Worm (Caenorhabditis elegans): ENCODE data around the gene mlt-3.

DNA sequence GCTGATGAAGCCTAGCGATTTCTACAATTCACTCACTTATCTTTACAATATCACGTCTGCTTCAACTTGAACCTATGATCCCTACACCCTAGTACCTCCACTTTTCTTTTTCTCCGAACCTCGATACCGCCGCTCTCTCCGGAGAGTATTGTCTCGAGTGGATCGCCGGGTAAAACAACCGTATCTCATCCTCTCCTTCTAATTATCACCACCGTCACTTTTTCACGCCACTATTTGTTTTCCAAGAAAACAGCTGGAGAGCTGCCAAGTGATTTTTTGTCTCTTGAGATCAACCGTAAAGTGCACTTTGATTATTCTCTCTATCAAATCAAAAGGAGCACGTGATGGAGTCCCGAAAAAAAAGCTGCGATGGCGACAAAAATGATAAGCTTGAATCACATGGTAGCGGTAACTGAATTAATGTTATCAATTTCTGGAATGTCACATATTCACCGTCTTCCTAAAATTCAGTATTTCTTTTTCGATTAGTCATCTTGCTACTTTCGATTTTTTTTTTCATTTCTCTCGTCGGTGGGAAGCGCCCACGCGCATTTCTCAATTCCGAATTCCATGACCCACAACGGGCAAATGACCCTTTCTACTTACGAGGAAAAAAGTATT lies 27.3 kb downstream of the mlt-3 start:
- TF ChIP-seq ham-2 (GFP tag; optimal IDR thresholded peaks at IDR 0.05) (no peak), nhr-12 (tag; optimal IDR thresholded peaks at IDR 0.05) (no peak), lin-13 (tag; optimal IDR thresholded peaks at IDR 0.05) (no peak), blmp-1 (tag; optimal IDR thresholded peaks at IDR 0.05) (no peak), mep-1 (tag; optimal IDR thresholded peaks at IDR 0.05) (no peak)

Measured in whole organism, mixed stage, embryonic.